Fruit fly (Drosophila melanogaster): ENCODE measurements around the gene RhoGAP92B.

DNA sequence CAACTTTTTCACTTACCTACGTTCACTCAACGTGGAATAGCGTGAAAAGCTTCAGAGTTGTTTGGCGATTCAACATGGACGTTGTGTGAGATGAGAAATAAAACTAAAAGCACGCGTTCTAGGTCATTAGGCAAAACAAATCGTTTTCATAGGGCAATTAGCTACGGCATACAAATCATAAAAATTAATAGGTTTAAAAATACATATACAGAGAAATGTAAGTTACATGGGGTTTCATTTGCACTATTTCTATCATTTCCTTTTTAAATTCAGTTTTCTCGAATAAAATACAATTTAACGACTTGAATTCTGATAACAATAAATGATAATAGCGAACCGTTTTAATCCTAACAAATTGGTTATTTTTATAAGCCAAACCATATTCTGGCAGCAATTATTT, 37.3 kb downstream of the RhoGAP92B start, which contains the start of gene CG46042:
- no peak for TF ChIP-seq insv (GFP tag; optimal IDR thresholded peaks at IDR 0.05)
- no peak for TF ChIP-seq CG7357 (GFP tag; IDR thresholded peaks at IDR 0.05)
- TF ChIP-seq CG30020 (tag; optimal IDR thresholded peaks at IDR 0.05), result no peak
- TF ChIP-seq Hr78 (GFP tag; optimal IDR thresholded peaks at IDR 0.05), result no peak
- no peak for TF ChIP-seq sens-2 (GFP tag; IDR thresholded peaks at IDR 0.05)
- TF ChIP-seq CG7556 (GFP tag; optimal IDR thresholded peaks at IDR 0.05), result no peak
- no peak for TF ChIP-seq mirr (GFP tag; optimal IDR thresholded peaks at IDR 0.05)

Data from whole organism, embryonic.